Worm (Caenorhabditis elegans): ENCODE measurements around the gene T02D1.9.

DNA sequence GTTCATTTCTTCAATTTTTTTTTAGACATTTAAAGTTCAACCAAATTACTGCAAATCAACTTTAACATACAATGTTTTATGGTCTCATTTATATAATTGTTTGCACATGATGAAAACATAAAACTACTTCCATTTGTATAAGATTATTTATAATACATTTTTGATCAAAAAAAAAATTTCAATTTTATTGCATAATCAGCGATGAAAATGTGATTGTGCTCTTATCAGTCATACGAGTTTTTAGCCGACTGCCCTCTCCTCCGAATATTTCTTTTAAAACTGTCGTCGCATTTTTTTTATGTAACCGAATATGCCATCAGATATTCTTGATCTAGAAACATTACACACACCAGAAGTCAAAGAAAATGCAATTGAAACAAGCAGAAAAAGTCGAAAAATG, 33.0 kb upstream of the T02D1.9 start, which contains the start of gene F08A7.1:
- TF ChIP-seq bed-3 (GFP tag; optimal IDR thresholded peaks at IDR 0.05) (no peak), unc-39 (tag; optimal IDR thresholded peaks at IDR 0.05) (no peak), ces-1 (GFP tag; optimal IDR thresholded peaks at IDR 0.05) (no peak), nhr-12 (tag; optimal IDR thresholded peaks at IDR 0.05) (no peak), unc-62 (GFP tag; optimal IDR thresholded peaks at IDR 0.05) (no peak)

All from whole organism, mixed stage, embryonic.